Fruit fly (Drosophila melanogaster): ENCODE measurements around the gene CG12713.

Gene CG12713

dm6 chr3L:15826347-15826984, 5.8 kb upstream of the CG12713 start, which contains the start of the genes DCP2 and dbo (continued):
- peak; percentile 81 for TF ChIP-seq unc-4 (GFP tag; IDR thresholded peaks at IDR 0.05; ENCODE audit: partially characterized antibody)
- no peak for TF ChIP-seq Hmx (GFP tag; optimal IDR thresholded peaks at IDR 0.05)
- peak; percentile 99 for TF ChIP-seq CG9437 (GFP tag; optimal IDR thresholded peaks at IDR 0.05)
- peak; percentile 43 for TF ChIP-seq CG4707 (GFP tag; optimal IDR thresholded peaks at IDR 0.05)
- TF ChIP-seq Adf1 (GFP tag; IDR thresholded peaks at IDR 0.05): no peak
- peak; percentile 20 for TF ChIP-seq CG7556 (GFP tag; optimal IDR thresholded peaks at IDR 0.05)
- peak; percentile 71 for TF ChIP-seq CG10543 (GFP tag; optimal IDR thresholded peaks at IDR 0.05)
- TF ChIP-seq sug (tag; optimal IDR thresholded peaks at IDR 0.05): peak; percentile 72
- peak; percentile 61 for TF ChIP-seq Ssrp (tag; optimal IDR thresholded peaks at IDR 0.05)
- TF ChIP-seq CG8924 (tag; optimal IDR thresholded peaks at IDR 0.05): peak; percentile 58
- peak; percentile 81 for TF ChIP-seq CG14710 (tag; optimal IDR thresholded peaks at IDR 0.05)
- TF ChIP-seq CG14014 (GFP tag; IDR thresholded peaks at IDR 0.05): peak; percentile 70
- peak; percentile 32 for TF ChIP-seq CTCF (GFP tag; optimal IDR thresholded peaks at IDR 0.05)
- TF ChIP-seq CG6813 (GFP tag; optimal IDR thresholded peaks at IDR 0.05): no peak
- peak; percentile 71 for TF ChIP-seq Dek (tag; optimal IDR thresholded peaks at IDR 0.05)
- TF ChIP-seq Elba2 (GFP tag; optimal IDR thresholded peaks at IDR 0.05): no peak
- peak; percentile 58 for TF ChIP-seq gfzf (GFP tag; optimal IDR thresholded peaks at IDR 0.05)
- TF ChIP-seq twi (tag; optimal IDR thresholded peaks at IDR 0.05): peak; percentile 37
- TF ChIP-seq her (GFP tag; optimal IDR thresholded peaks at IDR 0.05): no peak
- peak; percentile 61 for TF ChIP-seq CG10366 (GFP tag; IDR thresholded peaks at IDR 0.05)
- TF ChIP-seq chif (GFP tag; optimal IDR thresholded peaks at IDR 0.05): peak in 1 of 2 experiments; percentile 54
- peak; percentile 80 for TF ChIP-seq CG11247 (GFP tag; IDR thresholded peaks at IDR 0.05)
- peak; percentile 41 for TF ChIP-seq CG9727 (GFP tag; optimal IDR thresholded peaks at IDR 0.05)
- TF ChIP-seq tgo (GFP tag; IDR thresholded peaks at IDR 0.05): peak; percentile 57
- TF ChIP-seq jumu (GFP tag; optimal IDR thresholded peaks at IDR 0.05): peak; percentile 44
- TF ChIP-seq CG34224 (GFP tag; IDR thresholded peaks at IDR 0.05; ENCODE audit: partially characterized antibody): peak; percentile 82
- TF ChIP-seq cwo (GFP tag; optimal IDR thresholded peaks at IDR 0.05): no peak
- peak; percentile 61 for TF ChIP-seq CG10267 (tag; optimal IDR thresholded peaks at IDR 0.05)
- no peak for TF ChIP-seq Dp (GFP tag; optimal IDR thresholded peaks at IDR 0.05)
- 0 out of 2 replicates have a peak, but pooled peaks have one; percentile 10 for TF ChIP-seq CG31224 (GFP tag; IDR thresholded peaks at IDR 0.05)
- peak; percentile 30; the same call in 1 of the 2 replicates for TF ChIP-seq E2f2 (GFP tag; IDR thresholded peaks at IDR 0.05)
- no peak for TF ChIP-seq disco-r (GFP tag; optimal IDR thresholded peaks at IDR 0.05)
- TF ChIP-seq en (GFP tag; optimal IDR thresholded peaks at IDR 0.05): no peak
- peak; percentile 75 for TF ChIP-seq hb (GFP tag; IDR thresholded peaks at IDR 0.05; ENCODE audit: partially characterized antibody)
- TF ChIP-seq CG4820 (GFP tag; optimal IDR thresholded peaks at IDR 0.05): peak; percentile 7
- TF ChIP-seq CG12659 (GFP tag; optimal IDR thresholded peaks at IDR 0.05): peak; percentile 62
- TF ChIP-seq Hsf (GFP tag; optimal IDR thresholded peaks at IDR 0.05): peak; percentile 43
- TF ChIP-seq CG8089 (GFP tag; optimal IDR thresholded peaks at IDR 0.05): peak; percentile 3
- peak; percentile 26 for TF ChIP-seq CG1603 (tag; optimal IDR thresholded peaks at IDR 0.05)
- 0 out of 2 replicates have a peak, but pooled peaks have one; percentile 0 for TF ChIP-seq CG1024 (GFP tag; IDR thresholded peaks at IDR 0.05)
- peak; percentile 2 for TF ChIP-seq CG10274 (GFP tag; optimal IDR thresholded peaks at IDR 0.05)
- peak; percentile 49 for TF ChIP-seq phol (tag; optimal IDR thresholded peaks at IDR 0.05)
- TF ChIP-seq wor (GFP tag; IDR thresholded peaks at IDR 0.05): peak; percentile 15; the same call in 1 of the 2 replicates
- peak; percentile 5 for TF ChIP-seq mirr (GFP tag; optimal IDR thresholded peaks at IDR 0.05)
- peak; percentile 30 for TF ChIP-seq Abd-B (GFP tag; optimal IDR thresholded peaks at IDR 0.05)
- peak; percentile 63 for TF ChIP-seq CG4424 (GFP tag; optimal IDR thresholded peaks at IDR 0.05)
- peak; percentile 57; the same call in 1 of the 2 replicates for TF ChIP-seq CG31441 (GFP tag; IDR thresholded peaks at IDR 0.05)
- TF ChIP-seq ci (GFP tag; IDR thresholded peaks at IDR 0.05): peak; percentile 75
- peak; percentile 44 for TF ChIP-seq salm (tag; optimal IDR thresholded peaks at IDR 0.05)

Measured in whole organism, embryonic.